Worm (Caenorhabditis elegans) whole organism, L4 larva: ENCODE results near the gene sca-1.

Source experiments
- F26F4.8 ChIP-seq: fragments of 200-800 bp; sonication (Bioruptor generic); conservative IDR thresholded peaks from 2 replicates; pipeline ENCODE4 v1.3.6; 2022; ENCODE audit warnings: missing genetic modification characterization, missing compliant biosample characterization
- aha-1 ChIP-seq: fragments of 150-350 bp; peaks from one replicate; lab custom pipeline; 2014; ENCODE audit warnings: missing biosample characterization, missing genetic modification characterization
- ama-1 ChIP-seq: fragments of 150-350 bp; optimal IDR thresholded peaks from 2 replicates; lab custom pipeline; 2014; ENCODE audit warnings: inconsistent platforms, mixed read lengths
- ceh-62 ChIP-seq: sonication (generic microtip); optimal IDR thresholded peaks from 2 replicates; lab custom pipeline; 2017; ENCODE audit warnings: missing biosample characterization, missing genetic modification characterization
- daf-16 ChIP-seq, 3 experiments: sonication (generic microtip); optimal IDR thresholded peaks; 2 replicates each; lab custom pipeline; 2016 to 2017; ENCODE audit warnings: missing genetic modification characterization in 3 of 3, missing genetic modification reagents in 3 of 3, mild to moderate bottlenecking in 2 of 3, missing compliant biosample characterization in 2 of 3, missing biosample characterization in 1 of 3, moderate library complexity in 1 of 3
- daf-8 ChIP-seq: fragments of 200-800 bp; sonication (Bioruptor generic); IDR thresholded peaks from 2 replicates; pipeline ENCODE4 v1.3.6; 2022; ENCODE audit warnings: missing genetic modification characterization, missing compliant biosample characterization
- dmd-6 ChIP-seq: fragments of 200-800 bp; sonication (Bioruptor generic); IDR thresholded peaks from 2 replicates; pipeline ENCODE4 v1.3.6; 2022; ENCODE audit warnings: missing genetic modification reagents, missing genetic modification characterization, missing compliant biosample characterization
- dpl-1 ChIP-seq: fragments of 150-350 bp; optimal IDR thresholded peaks from 2 replicates; lab custom pipeline; 2014; ENCODE audit warnings: missing biosample characterization, missing genetic modification reagents, missing genetic modification characterization
- madf-9 ChIP-seq: fragments of 200-800 bp; sonication (Bioruptor generic); conservative IDR thresholded peaks from 2 replicates; pipeline ENCODE4 v1.3.6; 2022; ENCODE audit warnings: missing genetic modification reagents, missing genetic modification characterization, missing compliant biosample characterization
- mdl-1 ChIP-seq, 2 experiments: fragments of 150-350 bp in 1 of 2; sonication (generic microtip) in 1 of 2; optimal IDR thresholded peaks; 2 replicates each; lab custom pipeline; 2014 to 2017; ENCODE audit warnings: missing biosample characterization in 2 of 2, missing genetic modification characterization in 2 of 2
- mep-1 ChIP-seq: fragments of 150-350 bp; sonication (generic microtip); optimal IDR thresholded peaks from 3 replicates; lab custom pipeline; 2014; ENCODE audit warnings: missing biosample characterization, missing genetic modification characterization
- nhr-102 ChIP-seq: sonication (generic microtip); optimal IDR thresholded peaks from 2 replicates; lab custom pipeline; 2016; ENCODE audit warnings: mild to moderate bottlenecking, missing genetic modification characterization, moderate library complexity, missing compliant biosample characterization
- nhr-6 ChIP-seq: fragments of 150-350 bp; optimal IDR thresholded peaks from 2 replicates; lab custom pipeline; 2014; ENCODE audit warnings: missing biosample characterization, missing genetic modification characterization
- set-16 ChIP-seq: fragments of 200-800 bp; sonication (Bioruptor generic); IDR thresholded peaks from 2 replicates; pipeline ENCODE4 v1.3.6; 2022; ENCODE audit warnings: missing genetic modification reagents, missing genetic modification characterization, missing compliant biosample characterization
- skn-1 ChIP-seq: fragments of 150-350 bp; optimal IDR thresholded peaks from 2 replicates; lab custom pipeline; 2014; ENCODE audit warnings: missing biosample characterization, missing genetic modification characterization
- zfp-3 ChIP-seq: fragments of 200-800 bp; sonication (Bioruptor generic); conservative IDR thresholded peaks from 2 replicates; pipeline ENCODE4 v1.3.6; 2022; ENCODE audit warnings: missing genetic modification reagents, missing genetic modification characterization, missing compliant biosample characterization

Gene sca-1

ce11 chrIII:10763032-10763431 lies 53.6 kb downstream of the sca-1 start, which contains the start of gene dpy-28:
Gene dpy-28, plus strand, starts transcription at chrIII:10763131.
- TF ChIP-seq F26F4.8 (GFP tag; lab: Robert Waterston, UW) (no peak), mep-1 (peak; percentile 34), mdl-1 (tag; optimal IDR thresholded peaks at IDR 0.05; lab: Kevin White, UChicago) (no peak), nhr-102 (no peak), madf-9 (GFP tag; lab: Robert Waterston, UW) (no peak), dmd-6 (GFP tag; lab: Robert Waterston, UW) (no peak), ceh-62 (tag; lab: Kevin White, UChicago) (no peak), aha-1 (tag; lab: Kevin White, UChicago) (peak; percentile 81), skn-1 (tag; lab: Kevin White, UChicago) (no peak), dpl-1 (GFP tag; lab: Kevin White, UChicago) (no peak), zfp-3 (GFP tag; lab: Robert Waterston, UW) (no peak), set-16 (GFP tag; lab: Robert Waterston, UW) (no peak), nhr-6 (tag; lab: Kevin White, UChicago) (no peak), ama-1 (lab: Kevin White, UChicago) (peak; percentile 70), daf-16 (GFP tag; optimal IDR thresholded peaks at IDR 0.05; lab: Kevin White, UChicago) (no peak), daf-16 (tag; optimal IDR thresholded peaks at IDR 0.05; lab: Kevin White, UChicago) (peak; percentile 20), daf-8 (GFP tag; lab: Robert Waterston, UW) (no peak)
